Fruit fly (Drosophila melanogaster) whole organism, embryonic: ENCODE data around the gene Fancl.
A peak's percentile ranks its signal among the peaks of the same experiment; 100 is the strongest.

ENCODE experiments used
- Adf1 ChIP-seq: fragments of 200-800 bp; sonication (Bioruptor generic); IDR thresholded peaks from 2 replicates; pipeline ENCODE4 v1.3.6; 2022; ENCODE audit warnings: missing biosample characterization, missing genetic modification characterization
- Atf-2 ChIP-seq: fragments of 200-800 bp; sonication (Bioruptor generic); optimal IDR thresholded peaks from 2 replicates; lab custom pipeline; 2016; ENCODE audit warnings: missing biosample characterization, missing genetic modification characterization
- CG1024 ChIP-seq: fragments of 200-800 bp; sonication (Bioruptor generic); IDR thresholded peaks from 2 replicates; pipeline ENCODE4 v1.3.6; 2022; ENCODE audit warnings: missing biosample characterization, missing genetic modification characterization
- CG10274 ChIP-seq: fragments of 200-800 bp; sonication (Bioruptor generic); optimal IDR thresholded peaks from 3 replicates; lab custom pipeline; 2017; ENCODE audit warnings: missing biosample characterization, mild to moderate bottlenecking, missing genetic modification characterization
- CG10431 ChIP-seq: fragments of 200-800 bp; sonication (Bioruptor generic); optimal IDR thresholded peaks from 3 replicates; lab custom pipeline; 2018; ENCODE audit warnings: missing biosample characterization, mild to moderate bottlenecking, missing genetic modification characterization
- CG11456 ChIP-seq: fragments of 200-800 bp; sonication (Bioruptor generic); IDR thresholded peaks from 3 replicates; pipeline ENCODE4 v1.3.6; 2022; ENCODE audit warnings: missing biosample characterization, missing genetic modification characterization
- CG14965 ChIP-seq: fragments of 200-800 bp; sonication (Bioruptor generic); optimal IDR thresholded peaks from 2 replicates; lab custom pipeline; 2016; ENCODE audit warnings: missing biosample characterization, missing genetic modification characterization, borderline replicate concordance
- CG17612 ChIP-seq: fragments of 200-800 bp; sonication (Bioruptor generic); IDR thresholded peaks from 2 replicates; pipeline ENCODE4 v1.3.6; 2022; ENCODE audit warnings: missing biosample characterization, missing genetic modification characterization
- CG18619 ChIP-seq: fragments of 200-800 bp; sonication (Bioruptor generic); optimal IDR thresholded peaks from 3 replicates; lab custom pipeline; 2017; ENCODE audit warnings: missing biosample characterization, mild to moderate bottlenecking, missing genetic modification characterization
- CG2120 ChIP-seq: fragments of 200-800 bp; sonication (Bioruptor generic); optimal IDR thresholded peaks from 3 replicates; lab custom pipeline; 2016; ENCODE audit warnings: missing biosample characterization, missing genetic modification characterization
- CG3163 ChIP-seq: fragments of 200-800 bp; sonication (Bioruptor generic); optimal IDR thresholded peaks from 3 replicates; lab custom pipeline; 2016; ENCODE audit warnings: missing biosample characterization, missing genetic modification characterization
- CG32532 ChIP-seq: fragments of 200-800 bp; sonication (Bioruptor generic); IDR thresholded peaks from 2 replicates; pipeline ENCODE4 v1.3.6; 2022; ENCODE audit warnings: missing biosample characterization, missing genetic modification characterization
- CG33213 ChIP-seq: fragments of 200-800 bp; sonication (Bioruptor generic); optimal IDR thresholded peaks from 3 replicates; lab custom pipeline; 2016; ENCODE audit warnings: missing biosample characterization, missing genetic modification characterization
- CG4707 ChIP-seq: fragments of 200-800 bp; sonication (Bioruptor generic); optimal IDR thresholded peaks from 2 replicates; lab custom pipeline; 2018; ENCODE audit warnings: missing biosample characterization, mild to moderate bottlenecking, missing genetic modification characterization, moderate library complexity
- CG5180 ChIP-seq: fragments of 200-800 bp; sonication (Bioruptor generic); optimal IDR thresholded peaks from 3 replicates; lab custom pipeline; 2017; ENCODE audit warnings: missing biosample characterization, missing genetic modification characterization, mild to moderate bottlenecking, moderate library complexity, missing genetic modification reagents
- CG5953 ChIP-seq: fragments of 200-800 bp; sonication (Bioruptor generic); IDR thresholded peaks from 2 replicates; pipeline ENCODE4 v1.3.6; 2022; ENCODE audit warnings: missing biosample characterization, missing genetic modification characterization
- CG6689 ChIP-seq: fragments of 200-800 bp; sonication (Bioruptor generic); IDR thresholded peaks from 2 replicates; pipeline ENCODE4 v1.3.6; 2022; ENCODE audit warnings: missing biosample characterization, missing genetic modification characterization
- CG7556 ChIP-seq: fragments of 200-800 bp; sonication (Bioruptor generic); optimal IDR thresholded peaks from 2 replicates; lab custom pipeline; 2017; ENCODE audit warnings: missing biosample characterization, mild to moderate bottlenecking, missing genetic modification characterization
- CG8290 ChIP-seq, 3 experiments: fragments of 200-800 bp; sonication (Bioruptor generic); optimal IDR thresholded peaks; 2 replicates each; lab custom pipeline; 2016 to 2019; ENCODE audit warnings: missing biosample characterization in 3 of 3, missing genetic modification characterization in 3 of 3, mild to moderate bottlenecking in 2 of 3, moderate library complexity in 1 of 3
- CG9727 ChIP-seq: fragments of 200-800 bp; sonication (Bioruptor generic); optimal IDR thresholded peaks from 3 replicates; lab custom pipeline; 2017; ENCODE audit warnings: missing biosample characterization, mild to moderate bottlenecking, missing genetic modification characterization
- CHES-1-like ChIP-seq: fragments of 200-800 bp; sonication (Bioruptor generic); optimal IDR thresholded peaks from 2 replicates; lab custom pipeline; 2016; ENCODE audit warnings: missing biosample characterization, missing genetic modification characterization
- Dip2 ChIP-seq: fragments of 200-800 bp; sonication (Bioruptor generic); IDR thresholded peaks from 2 replicates; pipeline ENCODE4 v1.3.6; 2022; ENCODE audit warnings: missing biosample characterization, missing genetic modification characterization
- Doc2 ChIP-seq: fragments of 200-800 bp; sonication (Bioruptor generic); IDR thresholded peaks from 2 replicates; pipeline ENCODE4 v1.3.6; 2022; ENCODE audit warnings: missing biosample characterization, missing genetic modification characterization
- Hey ChIP-seq: fragments of 200-800 bp; sonication (Bioruptor generic); optimal IDR thresholded peaks from 3 replicates; lab custom pipeline; 2018; ENCODE audit warnings: missing biosample characterization, mild to moderate bottlenecking, missing genetic modification characterization
- Jarid2 ChIP-seq: fragments of 200-800 bp; sonication (Bioruptor generic); optimal IDR thresholded peaks from 3 replicates; lab custom pipeline; 2017; ENCODE audit warnings: mild to moderate bottlenecking, missing biosample characterization, missing genetic modification reagents, missing genetic modification characterization
- MTF-1 ChIP-seq: fragments of 200-800 bp; sonication (Bioruptor generic); optimal IDR thresholded peaks from 2 replicates; lab custom pipeline; 2018; ENCODE audit warnings: missing biosample characterization, mild to moderate bottlenecking, missing genetic modification characterization, borderline replicate concordance
- Med ChIP-seq: fragments of 200-800 bp; sonication (Bioruptor generic); peaks from one replicate; lab custom pipeline; 2016; ENCODE audit warnings: missing biosample characterization, missing genetic modification characterization, mild to moderate bottlenecking, inconsistent platforms, moderate library complexity
- Meics ChIP-seq: fragments of 200-800 bp; sonication (Bioruptor generic); optimal IDR thresholded peaks from 2 replicates; lab custom pipeline; 2017; ENCODE audit warnings: missing biosample characterization, mild to moderate bottlenecking, missing genetic modification characterization
- NC2α ChIP-seq: fragments of 200-800 bp; sonication (Bioruptor generic); optimal IDR thresholded peaks from 2 replicates; lab custom pipeline; 2016; ENCODE audit warnings: missing biosample characterization, missing genetic modification characterization
- NFAT ChIP-seq: fragments of 200-800 bp; sonication (Bioruptor generic); IDR thresholded peaks from 2 replicates; pipeline ENCODE4 v1.3.6; 2022; ENCODE audit warnings: missing biosample characterization, missing genetic modification characterization
- Pdp1 ChIP-seq, 2 experiments: fragments of 200-800 bp; sonication (Bioruptor generic); optimal IDR thresholded peaks; 3 replicates each; lab custom pipeline; 2016; ENCODE audit warnings: missing biosample characterization in 2 of 2, missing genetic modification characterization in 2 of 2, mild to moderate bottlenecking in 1 of 2, moderate library complexity in 1 of 2
- Stat92E ChIP-seq, 3 experiments: fragments of >200 bp in 2 of 3; fragments of 200-800 bp in 1 of 3; sonication (Bioruptor generic) in 1 of 3; optimal IDR thresholded peaks; 2 replicates each; lab custom pipeline; 2017 to 2019; ENCODE audit warnings: missing biosample characterization in 3 of 3, missing genetic modification characterization in 3 of 3, mild to moderate bottlenecking in 1 of 3, moderate library complexity in 1 of 3
- aop ChIP-seq: fragments of 200-800 bp; sonication (Bioruptor generic); IDR thresholded peaks from 2 replicates; pipeline ENCODE4 v1.3.6; 2022; ENCODE audit warnings: missing biosample characterization, missing genetic modification characterization
- cg ChIP-seq: fragments of 200-800 bp; sonication (Bioruptor generic); optimal IDR thresholded peaks from 3 replicates; lab custom pipeline; 2019; ENCODE audit warnings: missing biosample characterization, mild to moderate bottlenecking, missing genetic modification characterization, moderate library complexity
- dysf ChIP-seq: fragments of 200-800 bp; sonication (Bioruptor generic); IDR thresholded peaks from 3 replicates; pipeline ENCODE4 v1.3.6; 2022; ENCODE audit warnings: missing biosample characterization, missing genetic modification characterization
- grau ChIP-seq: fragments of 200-800 bp; optimal IDR thresholded peaks from 3 replicates; lab custom pipeline; 2019; ENCODE audit warnings: missing biosample characterization, mild to moderate bottlenecking, missing genetic modification characterization, moderate library complexity
- ind ChIP-seq: fragments of 200-800 bp; sonication (Bioruptor generic); optimal IDR thresholded peaks from 3 replicates; lab custom pipeline; 2016; ENCODE audit warnings: missing biosample characterization, missing genetic modification characterization
- lbe ChIP-seq: fragments of 200-800 bp; sonication (Bioruptor generic); optimal IDR thresholded peaks from 2 replicates; lab custom pipeline; 2016; ENCODE audit warnings: missing biosample characterization, mild to moderate bottlenecking, missing genetic modification characterization
- lov ChIP-seq, 2 experiments: fragments of 200-800 bp in 1 of 2; fragments of >200 bp in 1 of 2; sonication (Bioruptor generic) in 1 of 2; IDR thresholded peaks in 1 of 2; optimal IDR thresholded peaks in 1 of 2; 2 replicates in 1 of 2; 3 replicates in 1 of 2; pipeline versions ENCODE4 v1.3.6 to Lab custom; 2017 to 2022; ENCODE audit warnings: missing biosample characterization in 1 of 2, missing genetic modification characterization in 1 of 2
- repo ChIP-seq: fragments of 200-800 bp; sonication (Bioruptor generic); optimal IDR thresholded peaks from 2 replicates; lab custom pipeline; 2016; ENCODE audit warnings: missing biosample characterization, missing genetic modification characterization
- schlank ChIP-seq: fragments of 200-800 bp; sonication (Bioruptor generic); optimal IDR thresholded peaks from 2 replicates; lab custom pipeline; 2018; ENCODE audit warnings: missing biosample characterization, mild to moderate bottlenecking, missing genetic modification characterization
- sd ChIP-seq: fragments of 200-800 bp; sonication (Bioruptor generic); optimal IDR thresholded peaks from 3 replicates; lab custom pipeline; 2018; ENCODE audit warnings: missing biosample characterization, mild to moderate bottlenecking, missing genetic modification characterization, moderate library complexity
- so ChIP-seq: fragments of 200-800 bp; sonication (Bioruptor generic); IDR thresholded peaks from 3 replicates; pipeline ENCODE4 v1.3.6; 2022; ENCODE audit warnings: missing biosample characterization, missing genetic modification characterization
- tap ChIP-seq: fragments of 200-800 bp; optimal IDR thresholded peaks from 3 replicates; lab custom pipeline; 2019; ENCODE audit warnings: missing biosample characterization, mild to moderate bottlenecking, missing genetic modification characterization, moderate library complexity
- zf30C ChIP-seq: fragments of 200-800 bp; sonication (Bioruptor generic); optimal IDR thresholded peaks from 3 replicates; lab custom pipeline; 2018; ENCODE audit warnings: missing biosample characterization, mild to moderate bottlenecking, missing genetic modification characterization

Fancl gene

DNA sequence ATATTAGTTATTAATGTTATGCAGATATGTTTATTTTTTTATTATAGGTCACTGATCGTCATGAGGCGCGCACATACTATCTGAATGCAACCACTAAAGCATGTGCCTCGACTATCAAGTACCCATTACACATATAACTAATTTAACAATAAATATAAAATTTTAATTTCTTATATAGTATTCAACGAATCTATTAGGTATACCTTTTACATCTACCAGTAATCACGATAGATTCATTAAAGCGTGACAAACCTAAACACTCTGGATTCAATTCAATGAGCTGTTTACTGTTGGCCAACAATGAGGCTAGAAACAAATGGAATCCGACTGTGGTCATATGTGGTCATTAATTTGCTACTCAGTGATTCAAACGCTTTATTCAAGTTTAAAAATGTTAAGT, 14.9 kb upstream of the Fancl start, which contains the start of gene CG33784:
TSS of gene CG33784 (plus strand) at position 301 of the 400 bp plus-strand sequence.
- no peak for TF ChIP-seq Adf1 (GFP tag; lab: Robert Waterston, UW)

DNA sequence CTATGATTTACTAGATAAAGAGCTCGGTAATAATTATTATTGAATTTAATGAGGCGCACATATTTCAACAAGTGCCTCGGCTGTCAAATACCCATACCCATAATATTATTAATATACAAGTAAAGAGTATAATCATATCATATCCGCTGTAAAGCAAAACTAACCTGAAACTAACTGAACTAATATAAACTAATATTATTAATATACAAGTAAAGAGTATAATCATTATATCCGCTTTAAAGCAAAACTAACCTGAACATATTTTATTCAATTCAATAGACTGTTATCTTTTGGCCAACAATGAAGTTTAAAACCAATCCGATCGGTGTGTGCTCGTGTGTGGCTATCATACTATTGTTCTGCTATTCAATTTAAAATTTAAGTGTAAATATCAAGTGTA, 13.8 kb upstream of the Fancl start, which contains the start of gene CG33783:
TSS of gene CG33783 (plus strand) at position 301 of the 400 bp plus-strand sequence.
- TF ChIP-seq ind (no peak), Dip2 (GFP tag; lab: Robert Waterston, UW) (no peak), NFAT (GFP tag; lab: Robert Waterston, UW) (no peak), CG8290 (GFP tag; optimal IDR thresholded peaks at IDR 0.05; lab: Kevin White, UChicago) (no peak), CG8290 (tag; optimal IDR thresholded peaks at IDR 0.05; lab: Kevin White, UChicago) (no peak), tap (tag; lab: Kevin White, UChicago) (no peak), Med (GFP tag; lab: Kevin White, UChicago) (no peak), CG6689 (no peak), zf30C (no peak), CG33213 (GFP tag; lab: Kevin White, UChicago) (no peak), CG1024 (GFP tag; lab: Robert Waterston, UW) (no peak), CG4707 (GFP tag; lab: Kevin White, UChicago) (no peak), schlank (tag; lab: Kevin White, UChicago) (no peak), CG10431 (GFP tag; lab: Kevin White, UChicago) (no peak), CG10274 (GFP tag; lab: Kevin White, UChicago) (no peak), CG2120 (GFP tag; lab: Kevin White, UChicago) (no peak), Jarid2 (GFP tag; lab: Kevin White, UChicago) (no peak), CG7556 (no peak), Hey (tag; lab: Kevin White, UChicago) (no peak), lbe (GFP tag; lab: Kevin White, UChicago) (no peak), cg (GFP tag; lab: Kevin White, UChicago) (no peak)

DNA sequence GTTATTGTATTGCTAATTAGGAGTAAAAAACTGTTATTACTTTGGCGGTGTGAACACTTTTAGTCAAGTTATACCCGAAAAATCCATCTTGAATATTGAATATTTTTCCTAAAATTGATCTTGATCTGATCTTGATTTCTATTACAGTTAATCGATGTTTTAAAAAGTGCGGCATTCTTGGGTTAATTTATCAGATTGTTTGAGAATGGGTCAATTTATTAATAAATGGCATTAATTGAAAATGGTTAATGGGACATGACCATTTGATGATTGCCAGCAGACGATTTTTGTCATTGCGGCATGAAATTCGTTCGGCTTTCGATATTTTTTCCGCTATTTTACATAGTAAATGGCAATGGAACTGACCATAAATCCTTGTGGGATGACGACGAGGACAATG, 11.0 kb upstream of the Fancl start, which contains the start of gene CG33631:
TSS of gene CG33631 (plus strand) at position 301 of the 400 bp plus-strand sequence.
- TF ChIP-seq so (no peak), Doc2 (no peak), Med (GFP tag; lab: Kevin White, UChicago) (no peak), CG5953 (GFP tag; lab: Robert Waterston, UW) (no peak), Atf-2 (no peak), NFAT (GFP tag; lab: Robert Waterston, UW) (no peak), CG17612 (GFP tag; lab: Robert Waterston, UW) (no peak), CG5180 (no peak), Meics (GFP tag; lab: Kevin White, UChicago) (no peak), CHES-1-like (no peak), lov (optimal IDR thresholded peaks at IDR 0.05; lab: Kevin White, UChicago) (no peak), lov (GFP tag; IDR thresholded peaks at IDR 0.05; lab: Robert Waterston, UW) (no peak), sd (no peak)

DNA sequence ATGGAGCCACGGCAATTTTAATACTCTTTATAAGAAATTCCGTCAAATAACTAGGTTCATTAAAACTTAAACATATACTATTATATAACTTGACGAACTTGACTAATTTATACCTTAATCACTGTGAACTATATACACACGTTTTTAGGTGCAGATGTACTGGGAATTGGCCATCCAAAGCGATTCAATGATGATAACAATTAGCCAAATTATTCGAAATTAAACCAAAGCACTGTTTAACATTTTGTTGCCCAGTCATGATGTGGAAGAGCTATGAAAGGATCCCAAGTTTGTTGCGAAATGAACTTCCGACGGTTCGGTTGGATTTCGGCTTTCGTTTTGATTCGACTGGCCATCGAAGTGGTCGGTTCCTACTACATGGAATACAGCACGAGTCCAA, 9.7 kb upstream of the Fancl start, which contains the start of gene CG33630:
TSS of gene CG33630 (plus strand) at position 301 of the 400 bp plus-strand sequence.
- no peak for TF ChIP-seq CG9727 (GFP tag; lab: Kevin White, UChicago)
- TF ChIP-seq Pdp1 (GFP tag; optimal IDR thresholded peaks at IDR 0.05; lab: Kevin White, UChicago), result peak in 1 of 2 experiments; percentile 63

DNA sequence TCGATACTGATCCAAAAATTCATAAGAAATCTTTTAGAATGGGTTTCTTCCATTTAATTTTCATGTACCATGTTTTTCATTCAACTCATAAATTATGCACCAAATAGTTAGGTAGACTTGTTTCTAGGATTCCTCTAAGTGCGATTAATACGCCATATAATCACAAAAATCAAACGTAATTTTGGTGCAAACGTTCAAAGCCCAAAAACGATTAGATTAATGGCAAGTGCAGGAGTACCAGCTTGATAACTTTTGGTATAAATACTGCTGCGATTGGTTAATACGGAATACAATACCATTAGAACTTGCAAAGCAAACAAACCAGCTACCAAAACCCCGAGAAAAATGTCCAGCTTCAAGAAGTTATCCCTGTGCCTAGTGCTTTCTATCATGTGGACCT, 7.3 kb upstream of the Fancl start, which contains the start of gene Npc2c:
TSS of gene Npc2c (plus strand) at position 301 of the 400 bp plus-strand sequence.
- TF ChIP-seq dysf (GFP tag; lab: Robert Waterston, UW) (no peak), CG18619 (GFP tag; lab: Kevin White, UChicago) (no peak), repo (GFP tag; lab: Kevin White, UChicago) (no peak), grau (tag; lab: Kevin White, UChicago) (no peak), NC2α (GFP tag; lab: Kevin White, UChicago) (no peak), MTF-1 (no peak), CG11456 (GFP tag; lab: Robert Waterston, UW) (no peak), CG7556 (no peak), Stat92E (GFP tag; optimal IDR thresholded peaks at IDR 0.05; lab: Kevin White, UChicago) (no peak), CG14965 (GFP tag; lab: Kevin White, UChicago) (no peak), CG32532 (GFP tag; lab: Robert Waterston, UW) (no peak), CG3163 (GFP tag; lab: Kevin White, UChicago) (no peak), aop (no peak)
